Fruit fly (Drosophila melanogaster) whole organism, embryonic: ENCODE results near the gene CG13623.

Source experiments
- Ada2b ChIP-seq: fragments of 200-800 bp; sonication (Bioruptor generic); IDR thresholded peaks from 2 replicates; pipeline ENCODE4 v1.3.6; 2022; ENCODE audit warnings: missing biosample characterization, missing genetic modification characterization
- Asciz ChIP-seq: fragments of 200-800 bp; sonication (Bioruptor generic); optimal IDR thresholded peaks from 2 replicates; lab custom pipeline; 2017; ENCODE audit warnings: missing biosample characterization, mild to moderate bottlenecking, missing genetic modification characterization, missing genetic modification reagents
- Awh ChIP-seq: fragments of 200-800 bp; sonication (Bioruptor generic); IDR thresholded peaks from 2 replicates; pipeline ENCODE4, ENCODE4 v1.3.6; 2022; ENCODE audit warnings: missing biosample characterization, missing genetic modification characterization
- B-H2 ChIP-seq: fragments of 200-800 bp; sonication (Bioruptor generic); optimal IDR thresholded peaks from 2 replicates; lab custom pipeline; 2018; ENCODE audit warnings: missing biosample characterization, mild to moderate bottlenecking, missing genetic modification characterization
- CG10147 ChIP-seq: fragments of 200-800 bp; sonication (Bioruptor generic); optimal IDR thresholded peaks from 2 replicates; lab custom pipeline; 2019; ENCODE audit warnings: missing biosample characterization, mild to moderate bottlenecking, missing genetic modification characterization, moderate library complexity
- CG11085 ChIP-seq: fragments of 200-800 bp; sonication (Bioruptor generic); IDR thresholded peaks from 2 replicates; pipeline ENCODE4 v1.3.6; 2022; ENCODE audit warnings: missing biosample characterization, missing genetic modification characterization
- CG11093 ChIP-seq: fragments of 200-800 bp; sonication (Bioruptor generic); IDR thresholded peaks from 3 replicates; pipeline ENCODE4 v1.3.6; 2022; ENCODE audit warnings: missing biosample characterization, missing genetic modification characterization
- CG13287 ChIP-seq: fragments of 200-800 bp; sonication (Bioruptor generic); IDR thresholded peaks from 2 replicates; pipeline ENCODE4 v1.3.6; 2022; ENCODE audit warnings: missing biosample characterization, missing genetic modification characterization; ENCODE audit not compliant: partially characterized antibody
- CG15601 ChIP-seq: fragments of 200-800 bp; sonication (Bioruptor generic); optimal IDR thresholded peaks from 3 replicates; lab custom pipeline; 2019; ENCODE audit warnings: missing biosample characterization, mild to moderate bottlenecking, missing genetic modification characterization, moderate library complexity
- CG17385 ChIP-seq: fragments of 200-800 bp; sonication (Bioruptor generic); optimal IDR thresholded peaks from 3 replicates; lab custom pipeline; 2018; ENCODE audit warnings: missing biosample characterization, mild to moderate bottlenecking, missing genetic modification characterization
- CG18011 ChIP-seq: fragments of 200-800 bp; sonication (Bioruptor generic); optimal IDR thresholded peaks from 2 replicates; lab custom pipeline; 2017; ENCODE audit warnings: missing biosample characterization, missing genetic modification characterization, mild to moderate bottlenecking, moderate library complexity, missing genotype
- CG2120 ChIP-seq: fragments of 200-800 bp; sonication (Bioruptor generic); optimal IDR thresholded peaks from 3 replicates; lab custom pipeline; 2016; ENCODE audit warnings: missing biosample characterization, missing genetic modification characterization
- CG2199 ChIP-seq: fragments of 200-800 bp; sonication (Bioruptor generic); IDR thresholded peaks from 3 replicates; pipeline ENCODE4 v1.3.6; 2022; ENCODE audit warnings: missing biosample characterization, missing genetic modification characterization
- CG32532 ChIP-seq: fragments of 200-800 bp; sonication (Bioruptor generic); IDR thresholded peaks from 2 replicates; pipeline ENCODE4 v1.3.6; 2022; ENCODE audit warnings: missing biosample characterization, missing genetic modification characterization
- CG42726 ChIP-seq: fragments of 200-800 bp; sonication (Bioruptor generic); IDR thresholded peaks from 2 replicates; pipeline ENCODE4 v1.3.6; 2022; ENCODE audit warnings: missing biosample characterization, missing genetic modification characterization; ENCODE audit not compliant: partially characterized antibody
- CG4404 ChIP-seq: fragments of 200-800 bp; sonication (Bioruptor generic); IDR thresholded peaks from 2 replicates; pipeline ENCODE4 v1.3.6; 2022; ENCODE audit warnings: missing biosample characterization, missing genetic modification characterization
- CG4424 ChIP-seq: fragments of 200-800 bp; sonication (Bioruptor generic); optimal IDR thresholded peaks from 3 replicates; lab custom pipeline; 2016; ENCODE audit warnings: missing biosample characterization, missing genetic modification characterization
- CG6272 ChIP-seq: fragments of 200-800 bp; sonication (Bioruptor generic); IDR thresholded peaks from 2 replicates; pipeline ENCODE4 v1.3.6; 2022; ENCODE audit warnings: missing biosample characterization, missing genetic modification characterization
- CG6689 ChIP-seq: fragments of 200-800 bp; sonication (Bioruptor generic); IDR thresholded peaks from 2 replicates; pipeline ENCODE4 v1.3.6; 2022; ENCODE audit warnings: missing biosample characterization, missing genetic modification characterization
- CG6813 ChIP-seq: fragments of 200-800 bp; sonication (Bioruptor generic); optimal IDR thresholded peaks from 2 replicates; lab custom pipeline; 2017; ENCODE audit warnings: missing biosample characterization, missing genetic modification characterization, mild to moderate bottlenecking, moderate library complexity, missing genetic modification reagents
- CG7556 ChIP-seq: fragments of 200-800 bp; sonication (Bioruptor generic); optimal IDR thresholded peaks from 2 replicates; lab custom pipeline; 2017; ENCODE audit warnings: missing biosample characterization, mild to moderate bottlenecking, missing genetic modification characterization
- CG7745 ChIP-seq: fragments of 200-800 bp; sonication (Bioruptor generic); optimal IDR thresholded peaks from 2 replicates; lab custom pipeline; 2018; ENCODE audit warnings: missing biosample characterization, mild to moderate bottlenecking, missing genetic modification characterization, moderate library complexity
- CG7786 ChIP-seq: fragments of 200-800 bp; sonication (Bioruptor generic); optimal IDR thresholded peaks from 2 replicates; lab custom pipeline; 2016; ENCODE audit warnings: missing biosample characterization, missing genetic modification characterization
- CG8924 ChIP-seq: fragments of 200-800 bp; optimal IDR thresholded peaks from 3 replicates; lab custom pipeline; 2019; ENCODE audit warnings: missing biosample characterization, mild to moderate bottlenecking, missing genetic modification characterization, moderate library complexity
- Dad ChIP-seq: fragments of 200-800 bp; sonication (Bioruptor generic); optimal IDR thresholded peaks from 3 replicates; lab custom pipeline; 2016; ENCODE audit warnings: missing biosample characterization, missing genetic modification characterization
- Dfd ChIP-seq, 2 experiments: fragments of >200 bp; optimal IDR thresholded peaks; 2 replicates each; lab custom pipeline; 2017; ENCODE audit warnings: missing biosample characterization in 2 of 2, missing genetic modification characterization in 2 of 2
- ERR ChIP-seq: fragments of 200-800 bp; sonication (Bioruptor generic); optimal IDR thresholded peaks from 2 replicates; lab custom pipeline; 2016; ENCODE audit warnings: missing biosample characterization, missing genetic modification characterization
- Gsc ChIP-seq: fragments of 200-800 bp; sonication (Bioruptor generic); IDR thresholded peaks from 2 replicates; pipeline ENCODE4 v1.3.6; 2022; ENCODE audit warnings: missing biosample characterization, missing genetic modification characterization
- Oaz ChIP-seq: fragments of 200-800 bp; sonication (Bioruptor generic); IDR thresholded peaks from 2 replicates; pipeline ENCODE4 v1.3.6; 2022; ENCODE audit warnings: missing biosample characterization, missing genetic modification characterization
- Oli ChIP-seq: fragments of 200-800 bp; sonication (Bioruptor generic); optimal IDR thresholded peaks from 2 replicates; lab custom pipeline; 2018; ENCODE audit warnings: missing biosample characterization, mild to moderate bottlenecking, missing genetic modification characterization, moderate library complexity
- Rx ChIP-seq: fragments of 200-800 bp; sonication (Bioruptor generic); IDR thresholded peaks from 2 replicates; pipeline ENCODE4 v1.3.6; 2022; ENCODE audit warnings: missing biosample characterization, missing genetic modification characterization
- Sox100B ChIP-seq: fragments of 200-800 bp; sonication (Bioruptor generic); optimal IDR thresholded peaks from 3 replicates; lab custom pipeline; 2018; ENCODE audit warnings: missing biosample characterization, mild to moderate bottlenecking, missing genetic modification characterization
- Sry-δ ChIP-seq: fragments of 200-800 bp; sonication (Bioruptor generic); optimal IDR thresholded peaks from 2 replicates; lab custom pipeline; 2016; ENCODE audit warnings: missing biosample characterization, missing genetic modification characterization
- ash1 ChIP-seq: fragments of 200-800 bp; sonication (Bioruptor generic); optimal IDR thresholded peaks from 2 replicates; lab custom pipeline; 2018; ENCODE audit warnings: missing biosample characterization, mild to moderate bottlenecking, missing genetic modification characterization
- az2 ChIP-seq: fragments of 200-800 bp; sonication (Bioruptor generic); optimal IDR thresholded peaks from 3 replicates; lab custom pipeline; 2016; ENCODE audit warnings: missing biosample characterization, missing genetic modification characterization
- bsh ChIP-seq, 2 experiments: fragments of 200-800 bp; sonication (Bioruptor generic); optimal IDR thresholded peaks; 2 replicates each; lab custom pipeline; 2017 to 2018; ENCODE audit warnings: mild to moderate bottlenecking in 2 of 2, missing biosample characterization in 2 of 2, missing genetic modification characterization in 2 of 2, moderate library complexity in 1 of 2
- dan ChIP-seq: fragments of 200-800 bp; sonication (Bioruptor generic); IDR thresholded peaks from 2 replicates; pipeline ENCODE4 v1.3.6; 2022; ENCODE audit warnings: missing biosample characterization, missing genetic modification characterization
- dimm ChIP-seq: fragments of 200-800 bp; sonication (Bioruptor generic); IDR thresholded peaks from 2 replicates; pipeline ENCODE4 v1.3.6; 2022; ENCODE audit warnings: missing biosample characterization, missing genetic modification characterization
- dpn ChIP-seq, 2 experiments: fragments of 200-800 bp; sonication (Bioruptor generic); optimal IDR thresholded peaks; 3 replicates each; lab custom pipeline; 2016; ENCODE audit warnings: missing biosample characterization in 2 of 2, missing genetic modification characterization in 2 of 2
- gcm ChIP-seq: fragments of 200-800 bp; sonication (Bioruptor generic); optimal IDR thresholded peaks from 2 replicates; lab custom pipeline; 2019; ENCODE audit warnings: missing biosample characterization, mild to moderate bottlenecking, missing genetic modification characterization, moderate library complexity
- gro ChIP-seq: fragments of 200-800 bp; sonication (Bioruptor generic); optimal IDR thresholded peaks from 2 replicates; lab custom pipeline; 2016; ENCODE audit warnings: missing biosample characterization, missing genetic modification characterization
- ham ChIP-seq: fragments of 200-800 bp; sonication (Bioruptor generic); IDR thresholded peaks from 2 replicates; pipeline ENCODE4 v1.3.6; 2022; ENCODE audit warnings: missing biosample characterization, missing genetic modification characterization
- hb ChIP-seq: fragments of 200-800 bp; sonication (Bioruptor generic); IDR thresholded peaks from 3 replicates; pipeline ENCODE4 v1.3.6; 2022; ENCODE audit warnings: missing biosample characterization, missing genetic modification characterization; ENCODE audit not compliant: partially characterized antibody
- ind ChIP-seq: fragments of 200-800 bp; sonication (Bioruptor generic); optimal IDR thresholded peaks from 3 replicates; lab custom pipeline; 2016; ENCODE audit warnings: missing biosample characterization, missing genetic modification characterization
- org-1 ChIP-seq: fragments of 200-800 bp; sonication (Bioruptor generic); optimal IDR thresholded peaks from 2 replicates; lab custom pipeline; 2017; ENCODE audit warnings: missing biosample characterization, missing genetic modification characterization
- pho ChIP-seq: fragments of 200-800 bp; sonication (Bioruptor generic); optimal IDR thresholded peaks from 2 replicates; lab custom pipeline; 2016; ENCODE audit warnings: missing biosample characterization, missing genetic modification characterization
- pnt ChIP-seq: fragments of 200-800 bp; sonication (Bioruptor generic); optimal IDR thresholded peaks from 3 replicates; lab custom pipeline; 2016; ENCODE audit warnings: missing biosample characterization, missing genetic modification characterization
- sisA ChIP-seq: fragments of 200-800 bp; sonication (Bioruptor generic); IDR thresholded peaks from 2 replicates; pipeline ENCODE4 v1.3.6; 2022; ENCODE audit warnings: missing biosample characterization, missing genetic modification characterization
- sob ChIP-seq: fragments of 200-800 bp; sonication (Bioruptor generic); IDR thresholded peaks from 2 replicates; pipeline ENCODE4 v1.3.6; 2022; ENCODE audit warnings: missing biosample characterization, missing genetic modification characterization
- stc ChIP-seq: fragments of 200-800 bp; sonication (Bioruptor generic); IDR thresholded peaks from 2 replicates; pipeline ENCODE4 v1.3.6; 2022; ENCODE audit warnings: missing biosample characterization, missing genetic modification characterization
- trem ChIP-seq: fragments of 200-800 bp; optimal IDR thresholded peaks from 3 replicates; lab custom pipeline; 2019; ENCODE audit warnings: missing biosample characterization, mild to moderate bottlenecking, missing genetic modification characterization, moderate library complexity
- z ChIP-seq: fragments of 200-800 bp; sonication (Bioruptor generic); IDR thresholded peaks from 3 replicates; pipeline ENCODE4 v1.3.6; 2022; ENCODE audit warnings: missing biosample characterization, missing genetic modification characterization

CG13623 gene

dm6 chr3R:24557020-24557465 lies 26.7 kb upstream of the CG13623 start (continued):
- peak in 1 of 2 experiments; percentile 57 for TF ChIP-seq bsh (GFP tag; optimal IDR thresholded peaks at IDR 0.05; lab: Kevin White, UChicago)
- TF ChIP-seq z, result no peak
- no peak for TF ChIP-seq Sox100B (GFP tag; lab: Kevin White, UChicago)
- no peak; the same call in 1 of the 2 replicates for TF ChIP-seq CG6272
- TF ChIP-seq ash1 (GFP tag; lab: Kevin White, UChicago), result no peak
- peak; percentile 97 for TF ChIP-seq CG42726 (GFP tag; lab: Robert Waterston, UW)
- TF ChIP-seq Dfd (GFP tag; optimal IDR thresholded peaks at IDR 0.05; lab: Kevin White, UChicago), result no peak
- TF ChIP-seq CG7556 (GFP tag; lab: Kevin White, UChicago), result no peak
- no peak for TF ChIP-seq gcm (GFP tag; lab: Kevin White, UChicago)
- TF ChIP-seq Oli (tag; lab: Kevin White, UChicago), result peak; percentile 34
- TF ChIP-seq Sry-δ, result peak; percentile 39
- no peak for TF ChIP-seq CG10147 (GFP tag; lab: Kevin White, UChicago)
- TF ChIP-seq B-H2, result peak; percentile 76
- TF ChIP-seq CG6813, result no peak
- TF ChIP-seq sob (GFP tag; lab: Robert Waterston, UW), result peak; percentile 74
- peak; percentile 43 for TF ChIP-seq gro (GFP tag; lab: Kevin White, UChicago)
- TF ChIP-seq Oaz (GFP tag; lab: Robert Waterston, UW), result no peak
- peak; percentile 78 to 79 for TF ChIP-seq dpn (GFP tag; optimal IDR thresholded peaks at IDR 0.05; lab: Kevin White, UChicago)
- TF ChIP-seq Rx (GFP tag; lab: Robert Waterston, UW), result no peak
- peak; percentile 18; the same call in 1 of the 2 replicates for TF ChIP-seq Ada2b
- TF ChIP-seq hb (GFP tag; lab: Robert Waterston, UW), result peak; percentile 74
- peak; percentile 61 for TF ChIP-seq Dad (GFP tag; lab: Kevin White, UChicago)
- peak; percentile 99 for TF ChIP-seq CG2199 (GFP tag; lab: Robert Waterston, UW)
- peak; percentile 78 for TF ChIP-seq az2 (GFP tag; lab: Kevin White, UChicago)
- TF ChIP-seq CG4404 (GFP tag; lab: Robert Waterston, UW), result no peak
- TF ChIP-seq CG7786, result peak; percentile 61
- TF ChIP-seq pnt (GFP tag; lab: Kevin White, UChicago), result peak; percentile 26
- peak; percentile 58 for TF ChIP-seq Asciz (GFP tag; lab: Kevin White, UChicago)
- peak; percentile 63 for TF ChIP-seq CG13287
- peak; percentile 17 for TF ChIP-seq trem (tag; lab: Kevin White, UChicago)
- no peak for TF ChIP-seq CG7745 (tag; lab: Kevin White, UChicago)
- TF ChIP-seq CG11085 (GFP tag; lab: Robert Waterston, UW), result peak; percentile 74
- peak; percentile 54 for TF ChIP-seq CG4424 (GFP tag; lab: Kevin White, UChicago)
- TF ChIP-seq CG6689 (GFP tag; lab: Robert Waterston, UW), result no peak
- TF ChIP-seq dan (GFP tag; lab: Robert Waterston, UW), result no peak
- no peak for TF ChIP-seq CG8924
- TF ChIP-seq sisA (GFP tag; lab: Robert Waterston, UW), result peak; percentile 68
- peak; percentile 22 for TF ChIP-seq CG17385 (GFP tag; lab: Kevin White, UChicago)
- TF ChIP-seq ham, result no peak; the same call in 1 of the 2 replicates
- TF ChIP-seq CG15601 (tag; lab: Kevin White, UChicago), result peak; percentile 96
- TF ChIP-seq dimm, result no peak
- peak; percentile 76 for TF ChIP-seq CG2120
- TF ChIP-seq CG18011, result no peak
- no peak for TF ChIP-seq CG11093 (GFP tag; lab: Robert Waterston, UW)
- TF ChIP-seq pho, result peak; percentile 65
- TF ChIP-seq Awh (GFP tag; lab: Robert Waterston, UW), result no peak
- TF ChIP-seq CG32532 (GFP tag; lab: Robert Waterston, UW), result peak; percentile 89
- no peak for TF ChIP-seq Gsc (GFP tag; lab: Robert Waterston, UW)
- no peak for TF ChIP-seq stc (GFP tag; lab: Robert Waterston, UW)
- peak; percentile 50 for TF ChIP-seq ERR (GFP tag; lab: Kevin White, UChicago)
- TF ChIP-seq ind (GFP tag; lab: Kevin White, UChicago), result peak; percentile 46
- TF ChIP-seq org-1, result no peak
